Worm (Caenorhabditis elegans) whole organism, young adult: ENCODE measurements around the gene rab-39.

ENCODE experiments used
- Y95B8A.8 ChIP-seq: fragments of 200-800 bp; sonication (Bioruptor generic); IDR thresholded peaks from 2 replicates; pipeline ENCODE4 v1.3.6; 2022; ENCODE audit warnings: missing genetic modification reagents, missing genetic modification characterization, missing compliant biosample characterization
- ama-1 ChIP-seq, 3 experiments: fragments of 150-350 bp in 1 of 3; sonication (generic microtip) in 2 of 3; optimal IDR thresholded peaks; 2 replicates each; lab custom pipeline; 2014 to 2018; ENCODE audit warnings: missing biosample characterization in 2 of 3, missing genetic modification characterization in 2 of 3, missing genetic modification reagents in 2 of 3
- ceh-58 ChIP-seq: fragments of 200-800 bp; sonication (Bioruptor generic); IDR thresholded peaks from 2 replicates; pipeline ENCODE4 v1.3.6; 2022; ENCODE audit warnings: missing genetic modification characterization, missing compliant biosample characterization
- dpl-1 ChIP-seq: fragments of 150-350 bp; optimal IDR thresholded peaks from 2 replicates; lab custom pipeline; 2014; ENCODE audit warnings: missing biosample characterization, missing genetic modification reagents, missing genetic modification characterization
- hsf-1 ChIP-seq: fragments of 200-800 bp; sonication (Bioruptor generic); IDR thresholded peaks from 2 replicates; pipeline ENCODE4 v1.3.6; 2022; ENCODE audit warnings: missing genetic modification reagents, missing genetic modification characterization, missing compliant biosample characterization
- snpc-4 ChIP-seq, 5 experiments: fragments of 150-350 bp in 1 of 5; sonication (generic microtip) in 4 of 5; optimal IDR thresholded peaks; 2 replicates each; lab custom pipeline; 2014 to 2018; ENCODE audit warnings: missing genetic modification characterization in 5 of 5, missing biosample characterization in 3 of 5, antibody characterized with exemption in 2 of 5, mild to moderate bottlenecking in 2 of 5, missing compliant biosample characterization in 2 of 5, missing genotype in 2 of 5, moderate library complexity in 2 of 5, missing genetic modification reagents in 1 of 5
- sptf-2 ChIP-seq: fragments of 200-800 bp; sonication (Bioruptor generic); optimal IDR thresholded peaks from 2 replicates; lab custom pipeline; 2018; ENCODE audit warnings: mild to moderate bottlenecking, missing genetic modification characterization, missing compliant biosample characterization
- tbx-9 ChIP-seq: sonication (generic microtip); optimal IDR thresholded peaks from 2 replicates; lab custom pipeline; 2016; ENCODE audit warnings: borderline replicate concordance, missing genetic modification characterization, inconsistent platforms, missing compliant biosample characterization
- unc-130 ChIP-seq: sonication (generic microtip); optimal IDR thresholded peaks from 2 replicates; lab custom pipeline; 2016; ENCODE audit warnings: missing genetic modification reagents, missing genetic modification characterization, missing compliant biosample characterization
- ztf-28 ChIP-seq: fragments of 200-800 bp; sonication (Bioruptor generic); IDR thresholded peaks from 2 replicates; pipeline ENCODE4 v1.3.6; 2022; ENCODE audit warnings: missing genetic modification reagents, missing genetic modification characterization, missing compliant biosample characterization

DNA sequence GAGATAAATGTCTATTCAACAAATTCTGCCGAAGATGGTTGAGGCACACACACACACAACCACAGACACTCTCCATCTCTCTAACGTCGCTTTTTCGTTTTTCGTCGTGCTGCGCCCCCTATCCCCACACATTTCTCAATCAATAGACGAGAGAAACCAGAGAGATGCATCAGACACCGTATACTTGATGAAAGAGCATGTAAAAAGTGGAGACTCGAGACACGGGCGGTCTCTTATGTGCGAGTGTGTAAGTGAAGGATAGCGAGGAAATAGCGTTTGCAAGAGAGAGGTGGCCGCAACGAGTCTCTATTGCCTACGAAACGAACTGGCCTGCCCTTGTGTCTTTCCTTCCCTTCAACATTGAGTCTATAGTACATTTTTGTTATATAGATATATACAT is 39.9 kb downstream of the rab-39 start:
- no peak for TF ChIP-seq ceh-58 (GFP tag; lab: Robert Waterston, UW)
- TF ChIP-seq unc-130 = no peak
- TF ChIP-seq dpl-1 (GFP tag; lab: Kevin White, UChicago) = no peak
- TF ChIP-seq snpc-4 (GFP tag; optimal IDR thresholded peaks at IDR 0.05; lab: Kevin White, UChicago) = no peak
- TF ChIP-seq snpc-4 (tag; optimal IDR thresholded peaks at IDR 0.05; lab: Kevin White, UChicago) = peak; percentile 59 to 79 (median 70)
- no peak for TF ChIP-seq hsf-1
- TF ChIP-seq ama-1 (optimal IDR thresholded peaks at IDR 0.05; lab: Kevin White, UChicago) = peak; percentile 33
- TF ChIP-seq ama-1 (GFP tag; optimal IDR thresholded peaks at IDR 0.05; lab: Kevin White, UChicago) = peak in 1 of 2 experiments; percentile 50
- no peak for TF ChIP-seq ztf-28
- peak; percentile 38 for TF ChIP-seq sptf-2 (GFP tag; lab: Kevin White, UChicago)
- TF ChIP-seq tbx-9 (tag; lab: Kevin White, UChicago) = no peak
- peak; percentile 78; the same call in 1 of the 2 replicates for TF ChIP-seq Y95B8A.8 (GFP tag; lab: Robert Waterston, UW)
